Worm (Caenorhabditis elegans) whole organism, L4 larva: ENCODE results near the gene hlh-6.
A peak's percentile ranks its signal among the peaks of the same experiment; 100 is the strongest.

Source experiments
- ceh-28 ChIP-seq: fragments of 150-350 bp; optimal IDR thresholded peaks from 2 replicates; lab custom pipeline; 2014; ENCODE audit warnings: missing biosample characterization, missing genetic modification reagents, missing genetic modification characterization
- daf-12 ChIP-seq: fragments of 150-350 bp; optimal IDR thresholded peaks from 2 replicates; lab custom pipeline; 2014; ENCODE audit warnings: missing biosample characterization, missing genetic modification reagents, missing genetic modification characterization
- daf-8 ChIP-seq: fragments of 200-800 bp; sonication (Bioruptor generic); IDR thresholded peaks from 2 replicates; pipeline ENCODE4 v1.3.6; 2022; ENCODE audit warnings: missing genetic modification characterization, missing compliant biosample characterization
- lin-39 ChIP-seq: fragments of 150-350 bp; optimal IDR thresholded peaks from 2 replicates; lab custom pipeline; 2014; ENCODE audit warnings: missing biosample characterization, missing genetic modification reagents, missing genetic modification characterization
- nhr-28 ChIP-seq: fragments of 150-350 bp; optimal IDR thresholded peaks from 2 replicates; lab custom pipeline; 2014; ENCODE audit warnings: missing biosample characterization, missing genetic modification characterization
- unc-62 ChIP-seq, 3 experiments: fragments of 150-350 bp in 1 of 3; sonication (generic microtip); optimal IDR thresholded peaks in 2 of 3; peaks in 1 of 3; 1 replicate in 1 of 3; 2 replicates in 2 of 3; lab custom pipeline; 2014 to 2017; ENCODE audit warnings: missing biosample characterization in 3 of 3, missing genetic modification characterization in 3 of 3, missing genetic modification reagents in 3 of 3, missing genotype in 1 of 3

DNA sequence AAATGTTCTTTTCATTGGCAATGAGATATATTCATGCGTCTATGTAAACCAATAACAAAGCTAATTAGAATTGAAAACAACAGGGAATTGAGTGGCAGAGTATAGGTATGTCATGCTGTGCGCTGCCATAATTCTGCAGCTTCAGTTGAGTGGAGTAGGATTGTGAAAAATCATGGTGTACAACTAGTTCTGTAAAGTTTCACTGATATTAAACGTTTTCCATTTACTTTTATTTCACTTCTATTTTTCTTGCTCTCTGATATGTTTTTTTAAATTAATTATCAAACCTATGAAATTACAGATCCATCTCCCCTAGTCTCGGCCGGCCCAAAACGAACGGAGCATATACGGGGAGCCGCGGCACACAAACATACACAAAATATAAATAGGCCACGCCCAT lies 39.0 kb downstream of the hlh-6 start, which contains the start of gene exc-7:
- TF ChIP-seq daf-12 (tag; lab: Kevin White, UChicago) (no peak), ceh-28 (tag; lab: Kevin White, UChicago) (no peak), unc-62 (GFP tag; optimal IDR thresholded peaks at IDR 0.05 in 1 of 2; lab: Kevin White, UChicago) (peak in 1 of 2 experiments; percentile 83), unc-62 (tag; optimal IDR thresholded peaks at IDR 0.05; lab: Kevin White, UChicago) (no peak), lin-39 (tag; lab: Kevin White, UChicago) (no peak), nhr-28 (no peak), daf-8 (GFP tag; lab: Robert Waterston, UW) (no peak)
